Fruit fly (Drosophila melanogaster): ENCODE data around the gene Efa6.
A peak's percentile ranks its signal among the peaks of the same experiment; 100 is the strongest.

Gene Efa6

DNA sequence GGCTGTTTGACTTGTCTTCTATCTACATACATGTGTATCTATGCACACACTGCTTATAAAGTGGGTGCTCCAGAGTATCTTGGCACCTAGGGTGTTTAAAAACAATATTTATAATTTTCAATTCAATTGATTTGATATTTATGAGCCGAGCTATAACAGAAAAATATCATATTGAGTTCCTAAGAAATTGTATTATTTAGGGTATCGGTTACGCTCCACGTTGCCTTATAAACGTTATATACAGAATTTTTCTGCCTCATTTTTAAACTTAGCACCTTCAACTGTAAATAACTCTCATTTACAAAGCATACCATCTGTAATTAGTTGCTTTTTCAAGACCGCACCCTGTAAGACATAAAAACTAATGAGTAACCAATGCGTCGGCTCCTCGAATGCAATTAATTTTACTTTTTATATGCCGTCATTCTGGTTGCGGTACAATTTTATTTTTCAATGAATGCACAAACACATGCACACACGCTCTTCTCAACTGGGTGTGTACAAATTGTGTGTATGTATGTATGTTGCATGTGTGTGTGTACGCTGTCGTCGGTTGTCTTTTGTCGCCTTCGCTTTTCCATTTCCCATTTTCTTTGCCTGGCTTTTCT is 3.2 kb downstream of the Efa6 start (continued):
- peak; percentile 16 to 27 for TF ChIP-seq dpn (GFP tag; optimal IDR thresholded peaks at IDR 0.05)
- no peak for TF ChIP-seq Opbp (GFP tag; IDR thresholded peaks at IDR 0.05; ENCODE audit: partially characterized antibody)
- peak; percentile 30 for TF ChIP-seq CG10147 (GFP tag; optimal IDR thresholded peaks at IDR 0.05)
- no peak for TF ChIP-seq Trl (optimal IDR thresholded peaks at IDR 0.05)
- peak; percentile 10 for TF ChIP-seq Trl (GFP tag; optimal IDR thresholded peaks at IDR 0.05)
- no peak for TF ChIP-seq CG3838 (GFP tag; optimal IDR thresholded peaks at IDR 0.05)
- TF ChIP-seq nmo (GFP tag; optimal IDR thresholded peaks at IDR 0.05): peak; percentile 86
- TF ChIP-seq CG14667 (GFP tag; IDR thresholded peaks at IDR 0.05): no peak
- TF ChIP-seq CG7745 (tag; optimal IDR thresholded peaks at IDR 0.05): no peak
- peak; percentile 37; the same call in 1 of the 2 replicates for TF ChIP-seq CG10366 (GFP tag; IDR thresholded peaks at IDR 0.05)
- no peak for TF ChIP-seq crp (GFP tag; optimal IDR thresholded peaks at IDR 0.05)
- TF ChIP-seq H2.0 (GFP tag; IDR thresholded peaks at IDR 0.05): no peak
- peak; percentile 32 for TF ChIP-seq pnt (GFP tag; optimal IDR thresholded peaks at IDR 0.05)
- TF ChIP-seq CG17568 (GFP tag; optimal IDR thresholded peaks at IDR 0.05): no peak
- TF ChIP-seq lov (optimal IDR thresholded peaks at IDR 0.05): no peak
- TF ChIP-seq lov (GFP tag; IDR thresholded peaks at IDR 0.05): no peak
- peak; percentile 42 for TF ChIP-seq CG10654 (GFP tag; optimal IDR thresholded peaks at IDR 0.05)
- peak; percentile 45 for TF ChIP-seq Side (GFP tag; optimal IDR thresholded peaks at IDR 0.05)
- peak; percentile 33; the same call in 1 of the 2 replicates for TF ChIP-seq ssp (GFP tag; IDR thresholded peaks at IDR 0.05)
- TF ChIP-seq CG16863 (GFP tag; optimal IDR thresholded peaks at IDR 0.05): peak; percentile 56
- TF ChIP-seq Med (GFP tag): peak; percentile 85
- no peak for TF ChIP-seq gcm2 (GFP tag; optimal IDR thresholded peaks at IDR 0.05)
- no peak for TF ChIP-seq CG31365 (tag; optimal IDR thresholded peaks at IDR 0.05)
- TF ChIP-seq Dip2 (GFP tag; IDR thresholded peaks at IDR 0.05): no peak
- no peak for TF ChIP-seq fd64A (GFP tag; optimal IDR thresholded peaks at IDR 0.05)
- TF ChIP-seq sug (tag; optimal IDR thresholded peaks at IDR 0.05): no peak
- peak; percentile 64 for TF ChIP-seq Xbp1 (GFP tag; optimal IDR thresholded peaks at IDR 0.05)
- no peak for TF ChIP-seq ase (GFP tag; IDR thresholded peaks at IDR 0.05)
- peak; percentile 38 for TF ChIP-seq Nf-YB (GFP tag; optimal IDR thresholded peaks at IDR 0.05)
- no peak for TF ChIP-seq CG15479 (GFP tag; optimal IDR thresholded peaks at IDR 0.05)
- no peak for TF ChIP-seq yki (optimal IDR thresholded peaks at IDR 0.05)
- no peak for TF ChIP-seq CG13894 (tag; optimal IDR thresholded peaks at IDR 0.05)
- peak; percentile 17 for TF ChIP-seq Ets97D (GFP tag; optimal IDR thresholded peaks at IDR 0.05)
- peak; percentile 62 for TF ChIP-seq CG16815 (GFP tag; optimal IDR thresholded peaks at IDR 0.05)
- TF ChIP-seq CG5180 (GFP tag; optimal IDR thresholded peaks at IDR 0.05): peak; percentile 38
- no peak for TF ChIP-seq CG10274 (GFP tag; optimal IDR thresholded peaks at IDR 0.05)
- no peak for TF ChIP-seq CG12744 (GFP tag; optimal IDR thresholded peaks at IDR 0.05)
- no peak for TF ChIP-seq toy (GFP tag; IDR thresholded peaks at IDR 0.05)
- TF ChIP-seq CG32532 (GFP tag; IDR thresholded peaks at IDR 0.05): no peak
- TF ChIP-seq D19A (tag; optimal IDR thresholded peaks at IDR 0.05): peak; percentile 73
- TF ChIP-seq CG34422 (GFP tag; IDR thresholded peaks at IDR 0.05): no peak
- TF ChIP-seq CG2875 (GFP tag; optimal IDR thresholded peaks at IDR 0.05): peak; percentile 59
- peak; percentile 12; the same call in 1 of the 2 replicates for TF ChIP-seq vvl (GFP tag; IDR thresholded peaks at IDR 0.05)
- peak; percentile 41 to 42 for TF ChIP-seq chif (GFP tag; optimal IDR thresholded peaks at IDR 0.05)
- TF ChIP-seq ab (GFP tag; optimal IDR thresholded peaks at IDR 0.05): no peak
- TF ChIP-seq ato (GFP tag; IDR thresholded peaks at IDR 0.05; ENCODE audit: partially characterized antibody): no peak
- TF ChIP-seq ro (GFP tag; IDR thresholded peaks at IDR 0.05): no peak
- TF ChIP-seq zfh2 (GFP tag; optimal IDR thresholded peaks at IDR 0.05): no peak
- TF ChIP-seq CG10979 (tag; optimal IDR thresholded peaks at IDR 0.05): peak; percentile 86
- TF ChIP-seq CrebB (tag; optimal IDR thresholded peaks at IDR 0.05): no peak
- TF ChIP-seq ind (GFP tag; optimal IDR thresholded peaks at IDR 0.05): peak; percentile 18
